Fruit fly (Drosophila melanogaster): ENCODE measurements around the gene CG32187.

DNA sequence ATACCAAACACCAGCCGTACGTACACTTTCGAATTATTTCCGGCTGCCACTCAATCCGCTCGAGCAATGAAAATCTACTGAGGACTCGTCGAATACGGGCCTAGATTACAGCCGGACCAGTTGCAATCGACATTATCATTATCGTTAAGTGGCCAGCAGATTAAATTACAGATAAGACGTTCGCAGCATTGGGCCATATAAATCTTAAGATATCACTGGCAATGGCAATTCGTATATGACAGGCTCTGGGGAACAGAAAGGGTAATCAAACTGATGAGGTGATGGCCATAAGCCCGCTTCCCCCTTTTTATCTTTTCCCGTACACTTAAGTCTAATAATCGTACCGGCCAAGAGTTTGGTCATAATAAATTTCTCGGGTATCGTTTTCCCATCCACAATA, 7.9 kb upstream of the CG32187 start, which contains the start of gene Cln3:
- TF ChIP-seq Dll (optimal IDR thresholded peaks at IDR 0.05): no peak
- no peak for TF ChIP-seq psq (optimal IDR thresholded peaks at IDR 0.05)
- no peak for TF ChIP-seq usp (GFP tag; optimal IDR thresholded peaks at IDR 0.05)

All from whole organism.